Fruit fly (Drosophila melanogaster) S2 (cell line): Measurements from ENCODE around the gene snk.

Source experiments
- CG8478 ChIP-seq: fragments of >200 bp; optimal IDR thresholded peaks from 2 replicates; lab custom pipeline; 2018
- CTCF ChIP-seq, 2 experiments: fragments of >200 bp; optimal IDR thresholded peaks; 2 replicates each; lab custom pipeline; 2018

- no peak for TF ChIP-seq CG8478 (lab: Kevin White, UChicago)
- TF ChIP-seq CTCF (optimal IDR thresholded peaks at IDR 0.05; lab: Kevin White, UChicago) = no peak
Observed at dm6 chr3R:13036064-13036463, 6.5 kb downstream of the snk start.
